Worm (Caenorhabditis elegans) whole organism, L4 larva: ENCODE data around the gene daf-12.
A peak's percentile ranks its signal among the peaks of the same experiment; 100 is the strongest.

Experiments used
- D1046.2 ChIP-seq: fragments of 200-800 bp; sonication (Bioruptor generic); IDR thresholded peaks from 2 replicates; pipeline ENCODE4 v1.3.6; 2022; ENCODE audit warnings: missing genetic modification characterization, missing compliant biosample characterization
- F10B5.3 ChIP-seq: sonication (generic microtip); optimal IDR thresholded peaks from 2 replicates; lab custom pipeline; 2016; ENCODE audit warnings: mild to moderate bottlenecking, missing genetic modification characterization, missing compliant biosample characterization
- F26F4.8 ChIP-seq: fragments of 200-800 bp; sonication (Bioruptor generic); conservative IDR thresholded peaks from 2 replicates; pipeline ENCODE4 v1.3.6; 2022; ENCODE audit warnings: missing genetic modification characterization, missing compliant biosample characterization
- F49E8.2 ChIP-seq: sonication (generic microtip); optimal IDR thresholded peaks from 2 replicates; lab custom pipeline; 2016; ENCODE audit warnings: missing compliant biosample characterization, mild to moderate bottlenecking, missing genetic modification characterization, borderline replicate concordance
- R02D3.7 ChIP-seq: fragments of 150-350 bp; sonication (generic microtip); optimal IDR thresholded peaks from 3 replicates; lab custom pipeline; 2014; ENCODE audit warnings: missing biosample characterization, missing genetic modification characterization
- T20F7.1 ChIP-seq: fragments of 200-800 bp; sonication (Bioruptor generic); optimal IDR thresholded peaks from 2 replicates; lab custom pipeline; 2018; ENCODE audit warnings: mild to moderate bottlenecking, missing genetic modification characterization, missing compliant biosample characterization
- Y105C5A.15 ChIP-seq: fragments of 200-800 bp; sonication (Bioruptor generic); IDR thresholded peaks from 2 replicates; pipeline ENCODE4 v1.3.6; 2022; ENCODE audit warnings: missing genetic modification characterization, missing compliant biosample characterization
- Y48G9A.11 ChIP-seq: fragments of 200-800 bp; sonication (Bioruptor generic); IDR thresholded peaks from 2 replicates; pipeline ENCODE4 v1.3.6; 2022; ENCODE audit warnings: missing genetic modification reagents, missing genetic modification characterization, missing compliant biosample characterization
- ZK546.5 ChIP-seq, 2 experiments: sonication (generic microtip); optimal IDR thresholded peaks; 2 replicates each; lab custom pipeline; 2017; ENCODE audit warnings: missing biosample characterization in 2 of 2, missing genetic modification characterization in 2 of 2
- aha-1 ChIP-seq: fragments of 150-350 bp; peaks from one replicate; lab custom pipeline; 2014; ENCODE audit warnings: missing biosample characterization, missing genetic modification characterization
- aly-2 ChIP-seq: sonication (generic microtip); optimal IDR thresholded peaks from 2 replicates; lab custom pipeline; 2018; ENCODE audit warnings: missing biosample characterization, missing genetic modification characterization
- ceh-20 ChIP-seq: fragments of 200-800 bp; sonication (Bioruptor generic); IDR thresholded peaks from 2 replicates; pipeline ENCODE4 v1.3.6; 2022; ENCODE audit warnings: missing genetic modification reagents, missing genetic modification characterization, missing compliant biosample characterization
- ceh-62 ChIP-seq: sonication (generic microtip); optimal IDR thresholded peaks from 2 replicates; lab custom pipeline; 2017; ENCODE audit warnings: missing biosample characterization, missing genetic modification characterization
- ceh-82 ChIP-seq: sonication (generic microtip); optimal IDR thresholded peaks from 2 replicates; lab custom pipeline; 2017; ENCODE audit warnings: missing biosample characterization, missing genetic modification characterization
- ces-1 ChIP-seq: fragments of 150-350 bp; sonication (generic microtip); optimal IDR thresholded peaks from 4 replicates; lab custom pipeline; 2014; ENCODE audit warnings: missing biosample characterization, missing genetic modification reagents, missing genetic modification characterization
- ctbp-1 ChIP-seq: fragments of 200-800 bp; sonication (Bioruptor generic); IDR thresholded peaks from 2 replicates; pipeline ENCODE4 v1.3.6; 2022; ENCODE audit warnings: missing genetic modification reagents, missing genetic modification characterization, missing compliant biosample characterization
- daf-12 ChIP-seq: fragments of 150-350 bp; optimal IDR thresholded peaks from 2 replicates; lab custom pipeline; 2014; ENCODE audit warnings: missing biosample characterization, missing genetic modification reagents, missing genetic modification characterization
- daf-16 ChIP-seq, 3 experiments: sonication (generic microtip); optimal IDR thresholded peaks; 2 replicates each; lab custom pipeline; 2016 to 2017; ENCODE audit warnings: missing genetic modification characterization in 3 of 3, missing genetic modification reagents in 3 of 3, mild to moderate bottlenecking in 2 of 3, missing compliant biosample characterization in 2 of 3, missing biosample characterization in 1 of 3, moderate library complexity in 1 of 3
- daf-19 ChIP-seq: fragments of 200-800 bp; sonication (Bioruptor generic); conservative IDR thresholded peaks from 2 replicates; pipeline ENCODE4 v1.3.6; 2022; ENCODE audit warnings: missing genetic modification characterization, missing compliant biosample characterization
- dmd-6 ChIP-seq: fragments of 200-800 bp; sonication (Bioruptor generic); IDR thresholded peaks from 2 replicates; pipeline ENCODE4 v1.3.6; 2022; ENCODE audit warnings: missing genetic modification reagents, missing genetic modification characterization, missing compliant biosample characterization
- dpl-1 ChIP-seq: fragments of 150-350 bp; optimal IDR thresholded peaks from 2 replicates; lab custom pipeline; 2014; ENCODE audit warnings: missing biosample characterization, missing genetic modification reagents, missing genetic modification characterization
- egl-27 ChIP-seq: sonication (generic microtip); optimal IDR thresholded peaks from 3 replicates; lab custom pipeline; 2017; ENCODE audit warnings: missing biosample characterization, missing genetic modification reagents, missing genetic modification characterization
- fkh-10 ChIP-seq: fragments of 150-350 bp; optimal IDR thresholded peaks from 2 replicates; lab custom pipeline; 2014; ENCODE audit warnings: missing biosample characterization, missing genetic modification reagents, missing genetic modification characterization
- lim-7 ChIP-seq: fragments of 200-800 bp; sonication (Bioruptor generic); IDR thresholded peaks from 2 replicates; pipeline ENCODE4 v1.3.6; 2022; ENCODE audit warnings: missing genetic modification characterization, missing compliant biosample characterization
- lin-38 ChIP-seq: fragments of 200-800 bp; sonication (Bioruptor generic); IDR thresholded peaks from 2 replicates; pipeline ENCODE4 v1.3.6; 2022; ENCODE audit warnings: missing genetic modification reagents, missing genetic modification characterization, missing compliant biosample characterization
- lir-3 ChIP-seq: sonication (generic microtip); optimal IDR thresholded peaks from 2 replicates; lab custom pipeline; 2016; ENCODE audit warnings: mild to moderate bottlenecking, missing genetic modification characterization, missing compliant biosample characterization
- madf-5 ChIP-seq, 2 experiments: fragments of 200-800 bp; sonication (Bioruptor generic); IDR thresholded peaks; 2 replicates each; pipeline ENCODE4 v1.3.6; 2022; ENCODE audit warnings: missing compliant biosample characterization in 2 of 2, missing genetic modification characterization in 2 of 2
- madf-9 ChIP-seq: fragments of 200-800 bp; sonication (Bioruptor generic); conservative IDR thresholded peaks from 2 replicates; pipeline ENCODE4 v1.3.6; 2022; ENCODE audit warnings: missing genetic modification reagents, missing genetic modification characterization, missing compliant biosample characterization
- mep-1 ChIP-seq: fragments of 150-350 bp; sonication (generic microtip); optimal IDR thresholded peaks from 3 replicates; lab custom pipeline; 2014; ENCODE audit warnings: missing biosample characterization, missing genetic modification characterization
- mxl-2 ChIP-seq: fragments of 200-800 bp; sonication (Bioruptor generic); conservative IDR thresholded peaks from 2 replicates; pipeline ENCODE4 v1.3.6; 2022; ENCODE audit warnings: missing genetic modification reagents, missing genetic modification characterization, missing compliant biosample characterization
- nhr-102 ChIP-seq: sonication (generic microtip); optimal IDR thresholded peaks from 2 replicates; lab custom pipeline; 2016; ENCODE audit warnings: mild to moderate bottlenecking, missing genetic modification characterization, moderate library complexity, missing compliant biosample characterization
- nhr-11 ChIP-seq: fragments of 150-350 bp; optimal IDR thresholded peaks from 2 replicates; lab custom pipeline; 2014; ENCODE audit warnings: missing biosample characterization, missing genetic modification characterization
- nhr-111 ChIP-seq: fragments of 200-800 bp; sonication (Bioruptor generic); optimal IDR thresholded peaks from 2 replicates; lab custom pipeline; 2018; ENCODE audit warnings: mild to moderate bottlenecking, missing genetic modification characterization, missing compliant biosample characterization
- nhr-41 ChIP-seq: fragments of 200-800 bp; sonication (Bioruptor generic); IDR thresholded peaks from 2 replicates; pipeline ENCODE4 v1.3.6; 2022; ENCODE audit warnings: missing genetic modification reagents, missing genetic modification characterization, missing compliant biosample characterization
- nhr-42 ChIP-seq: fragments of 200-800 bp; sonication (Bioruptor generic); IDR thresholded peaks from 2 replicates; pipeline ENCODE4 v1.3.6; 2022; ENCODE audit warnings: missing genetic modification characterization, missing compliant biosample characterization
- nhr-77 ChIP-seq: fragments of 150-350 bp; optimal IDR thresholded peaks from 2 replicates; lab custom pipeline; 2014; ENCODE audit warnings: missing biosample characterization, missing genetic modification characterization
- pha-4 ChIP-seq, 2 experiments: fragments of 150-350 bp in 1 of 2; fragments of 200-800 bp in 1 of 2; sonication (Bioruptor generic) in 1 of 2; IDR thresholded peaks in 1 of 2; optimal IDR thresholded peaks in 1 of 2; 2 replicates each; pipeline versions ENCODE4 v1.3.6 to Lab custom; 2014 to 2022; ENCODE audit warnings: missing genetic modification characterization in 2 of 2, missing genetic modification reagents in 2 of 2, missing biosample characterization in 1 of 2, missing compliant biosample characterization in 1 of 2
- php-3 ChIP-seq: fragments of 200-800 bp; sonication (Bioruptor generic); IDR thresholded peaks from 2 replicates; pipeline ENCODE4 v1.3.6; 2022; ENCODE audit warnings: missing genetic modification reagents, missing genetic modification characterization, missing compliant biosample characterization
- pqm-1 ChIP-seq: sonication (generic microtip); optimal IDR thresholded peaks from 2 replicates; lab custom pipeline; 2017; ENCODE audit warnings: missing biosample characterization, missing genetic modification characterization
- rbr-2 ChIP-seq: sonication (generic microtip); optimal IDR thresholded peaks from 2 replicates; lab custom pipeline; 2016; ENCODE audit warnings: missing genotype, missing genetic modification characterization, missing compliant biosample characterization
- set-16 ChIP-seq: fragments of 200-800 bp; sonication (Bioruptor generic); IDR thresholded peaks from 2 replicates; pipeline ENCODE4 v1.3.6; 2022; ENCODE audit warnings: missing genetic modification reagents, missing genetic modification characterization, missing compliant biosample characterization
- skn-1 ChIP-seq: fragments of 150-350 bp; optimal IDR thresholded peaks from 2 replicates; lab custom pipeline; 2014; ENCODE audit warnings: missing biosample characterization, missing genetic modification characterization
- snpc-1.2 ChIP-seq: fragments of 200-800 bp; sonication (Bioruptor generic); IDR thresholded peaks from 2 replicates; pipeline ENCODE4 v1.3.6; 2022; ENCODE audit warnings: missing genetic modification reagents, missing genetic modification characterization, missing compliant biosample characterization
- snpc-4 ChIP-seq: fragments of 150-350 bp; optimal IDR thresholded peaks from 2 replicates; lab custom pipeline; 2014; ENCODE audit warnings: missing biosample characterization, missing genetic modification characterization
- spr-3 ChIP-seq: fragments of 200-800 bp; sonication (Bioruptor generic); optimal IDR thresholded peaks from 2 replicates; lab custom pipeline; 2018; ENCODE audit warnings: mild to moderate bottlenecking, missing genetic modification characterization, missing compliant biosample characterization
- tag-97 ChIP-seq: fragments of 200-800 bp; sonication (Bioruptor generic); IDR thresholded peaks from 2 replicates; pipeline ENCODE4 v1.3.6; 2022; ENCODE audit warnings: missing genetic modification characterization, missing compliant biosample characterization
- tra-1 ChIP-seq: fragments of 200-800 bp; sonication (Bioruptor generic); IDR thresholded peaks from 2 replicates; pipeline ENCODE4 v1.3.6; 2022; ENCODE audit warnings: missing genetic modification reagents, missing genetic modification characterization, missing compliant biosample characterization
- unc-62 ChIP-seq, 3 experiments: fragments of 150-350 bp in 1 of 3; sonication (generic microtip); optimal IDR thresholded peaks in 2 of 3; peaks in 1 of 3; 1 replicate in 1 of 3; 2 replicates in 2 of 3; lab custom pipeline; 2014 to 2017; ENCODE audit warnings: missing biosample characterization in 3 of 3, missing genetic modification characterization in 3 of 3, missing genetic modification reagents in 3 of 3, missing genotype in 1 of 3
- zag-1 ChIP-seq: fragments of 150-350 bp; optimal IDR thresholded peaks from 2 replicates; lab custom pipeline; 2014; ENCODE audit warnings: missing biosample characterization, missing genetic modification characterization
- zfp-3 ChIP-seq: fragments of 200-800 bp; sonication (Bioruptor generic); conservative IDR thresholded peaks from 2 replicates; pipeline ENCODE4 v1.3.6; 2022; ENCODE audit warnings: missing genetic modification reagents, missing genetic modification characterization, missing compliant biosample characterization
- ztf-7 ChIP-seq: fragments of 150-350 bp; optimal IDR thresholded peaks from 2 replicates; lab custom pipeline; 2014; ENCODE audit warnings: missing biosample characterization, missing genetic modification characterization

The daf-12 gene

ce11 chrX:10694248-10694647 lies 58.5 kb downstream of the daf-12 start (continued):
- TF ChIP-seq ctbp-1 (GFP tag; lab: Robert Waterston, UW) (no peak), zfp-3 (GFP tag; lab: Robert Waterston, UW) (no peak), T20F7.1 (GFP tag; lab: Kevin White, UChicago) (no peak), tra-1 (no peak), lin-38 (GFP tag; lab: Robert Waterston, UW) (no peak), snpc-4 (no peak), ces-1 (GFP tag; lab: Kevin White, UChicago) (no peak), nhr-102 (tag; lab: Kevin White, UChicago) (no peak), Y48G9A.11 (GFP tag; lab: Robert Waterston, UW) (no peak), fkh-10 (GFP tag; lab: Kevin White, UChicago) (no peak), ceh-20 (no peak), nhr-42 (GFP tag; lab: Robert Waterston, UW) (no peak), dmd-6 (GFP tag; lab: Robert Waterston, UW) (peak; percentile 32), Y105C5A.15 (no peak), F10B5.3 (tag; lab: Kevin White, UChicago) (no peak), ceh-62 (tag; lab: Kevin White, UChicago) (no peak), lir-3 (tag; lab: Kevin White, UChicago) (no peak), rbr-2 (tag; lab: Kevin White, UChicago) (no peak), lim-7 (GFP tag; lab: Robert Waterston, UW) (no peak), nhr-111 (GFP tag; lab: Kevin White, UChicago) (no peak), ztf-7 (no peak), zag-1 (tag; lab: Kevin White, UChicago) (no peak), daf-19 (GFP tag; lab: Robert Waterston, UW) (no peak), aly-2 (tag; lab: Kevin White, UChicago) (no peak), madf-9 (GFP tag; lab: Robert Waterston, UW) (no peak), skn-1 (tag; lab: Kevin White, UChicago) (no peak), D1046.2 (GFP tag; lab: Robert Waterston, UW) (no peak), R02D3.7 (no peak), F49E8.2 (tag; lab: Kevin White, UChicago) (no peak), madf-5 (GFP tag; IDR thresholded peaks at IDR 0.05; lab: Robert Waterston, UW) (no peak), set-16 (no peak; the same call in 1 of the 2 replicates), nhr-11 (tag; lab: Kevin White, UChicago) (no peak), snpc-1.2 (GFP tag; lab: Robert Waterston, UW) (no peak), php-3 (GFP tag; lab: Robert Waterston, UW) (0 out of 2 replicates have a peak, but pooled peaks have one; percentile 6), egl-27 (no peak), aha-1 (no peak), ceh-82 (tag; lab: Kevin White, UChicago) (no peak), mep-1 (tag; lab: Kevin White, UChicago) (no peak), nhr-77 (tag; lab: Kevin White, UChicago) (no peak), ZK546.5 (tag; optimal IDR thresholded peaks at IDR 0.05; lab: Kevin White, UChicago) (no peak), spr-3 (GFP tag; lab: Kevin White, UChicago) (no peak), pqm-1 (tag; lab: Kevin White, UChicago) (peak; percentile 32), nhr-41 (GFP tag; lab: Robert Waterston, UW) (no peak), dpl-1 (GFP tag; lab: Kevin White, UChicago) (no peak), F26F4.8 (GFP tag; lab: Robert Waterston, UW) (no peak), tag-97 (GFP tag; lab: Robert Waterston, UW) (no peak), pha-4 (GFP tag; IDR thresholded peaks at IDR 0.05; lab: Robert Waterston, UW) (no peak), pha-4 (tag; optimal IDR thresholded peaks at IDR 0.05; lab: Kevin White, UChicago) (no peak), daf-16 (GFP tag; optimal IDR thresholded peaks at IDR 0.05; lab: Kevin White, UChicago) (no peak), daf-16 (tag; optimal IDR thresholded peaks at IDR 0.05; lab: Kevin White, UChicago) (peak; percentile 23), daf-12 (no peak), unc-62 (GFP tag; optimal IDR thresholded peaks at IDR 0.05 in 1 of 2; lab: Kevin White, UChicago) (peak in 1 of 2 experiments; percentile 44), unc-62 (tag; optimal IDR thresholded peaks at IDR 0.05; lab: Kevin White, UChicago) (no peak), mxl-2 (GFP tag; lab: Robert Waterston, UW) (no peak)
